Worm (Caenorhabditis elegans) whole organism, L1 larva: ENCODE measurements around the gene neg-1.

Experiments
- ama-1 ChIP-seq: fragments of 150-350 bp; optimal IDR thresholded peaks from 2 replicates; lab custom pipeline; 2014
- jun-1 ChIP-seq: fragments of 150-350 bp; optimal IDR thresholded peaks from 2 replicates; lab custom pipeline; 2014; ENCODE audit warnings: missing biosample characterization, missing genetic modification reagents, missing genetic modification characterization
- pqm-1 ChIP-seq: sonication (generic microtip); optimal IDR thresholded peaks from 3 replicates; lab custom pipeline; 2017; ENCODE audit warnings: missing biosample characterization, missing genetic modification characterization

ce11 chrV:4416710-4417109 lies 42.0 kb upstream of the neg-1 start, which contains the start of gene Y47D7A.18:
- no peak for TF ChIP-seq ama-1 (lab: Kevin White, UChicago)
- TF ChIP-seq pqm-1 (tag; lab: Kevin White, UChicago) = no peak
- no peak for TF ChIP-seq jun-1 (tag; lab: Kevin White, UChicago)
